Worm (Caenorhabditis elegans) whole organism, early embryonic: Measurements from ENCODE around the gene col-169.

Experiments used
- F13C5.2 ChIP-seq: sonication (generic microtip); optimal IDR thresholded peaks from 2 replicates; lab custom pipeline; 2017; ENCODE audit warnings: mild to moderate bottlenecking, missing genetic modification characterization, inconsistent platforms, missing compliant biosample characterization
- ama-1 ChIP-seq: fragments of 150-350 bp; optimal IDR thresholded peaks from 2 replicates; lab custom pipeline; 2014
- flt-1 ChIP-seq: fragments of 200-800 bp; sonication (Bioruptor generic); IDR thresholded peaks from 2 replicates; pipeline ENCODE4 v1.3.6; 2022; ENCODE audit warnings: missing genetic modification characterization, missing compliant biosample characterization
- tbx-11 ChIP-seq: fragments of 200-800 bp; sonication (Bioruptor generic); IDR thresholded peaks from 2 replicates; pipeline ENCODE4 v1.3.6; 2022; ENCODE audit warnings: missing genetic modification characterization, missing compliant biosample characterization

- TF ChIP-seq tbx-11 (GFP tag; lab: Robert Waterston, UW) (no peak), flt-1 (GFP tag; lab: Robert Waterston, UW) (no peak), ama-1 (lab: Kevin White, UChicago) (no peak), F13C5.2 (no peak)
These were observed 29.2 kb upstream of the col-169 start, which contains the start of gene cest-16 for ce11 chrX:6299641-6300240.
